Fruit fly (Drosophila melanogaster) whole organism, adult: ENCODE results near the gene Ip259.

ENCODE experiments used
- CG11617 ChIP-seq: fragments of 200-800 bp; sonication (Bioruptor generic); optimal IDR thresholded peaks from 2 replicates; lab custom pipeline; 2017; ENCODE audit warnings: mild to moderate bottlenecking, missing biosample characterization, missing genetic modification reagents, missing genetic modification characterization
- CG12768 ChIP-seq: fragments of 200-800 bp; sonication (Bioruptor generic); optimal IDR thresholded peaks from 2 replicates; lab custom pipeline; 2017; ENCODE audit warnings: missing biosample characterization, missing genetic modification characterization, mild to moderate bottlenecking, moderate library complexity, missing genetic modification reagents
- CG14711 ChIP-seq: fragments of 200-800 bp; sonication (Bioruptor generic); optimal IDR thresholded peaks from 2 replicates; lab custom pipeline; 2018; ENCODE audit warnings: missing biosample characterization, mild to moderate bottlenecking, missing genetic modification characterization, moderate library complexity
- CG1620 ChIP-seq: fragments of 200-800 bp; sonication (Bioruptor generic); optimal IDR thresholded peaks from 2 replicates; lab custom pipeline; 2016; ENCODE audit warnings: missing biosample characterization, missing genetic modification characterization
- CG33017 ChIP-seq: fragments of 200-800 bp; sonication (Bioruptor generic); optimal IDR thresholded peaks from 2 replicates; lab custom pipeline; 2018; ENCODE audit warnings: missing biosample characterization, mild to moderate bottlenecking, missing genetic modification characterization, moderate library complexity
- CG5204 ChIP-seq: fragments of 200-800 bp; sonication (Bioruptor generic); optimal IDR thresholded peaks from 2 replicates; lab custom pipeline; 2016; ENCODE audit warnings: missing biosample characterization, missing genetic modification characterization
- CG7045 ChIP-seq: fragments of 200-800 bp; sonication (Bioruptor generic); optimal IDR thresholded peaks from 2 replicates; lab custom pipeline; 2017; ENCODE audit warnings: missing biosample characterization, mild to moderate bottlenecking, missing genetic modification characterization
- CG7101 ChIP-seq: fragments of 200-800 bp; sonication (Bioruptor generic); optimal IDR thresholded peaks from 2 replicates; lab custom pipeline; 2018; ENCODE audit warnings: missing biosample characterization, mild to moderate bottlenecking, missing genetic modification characterization, moderate library complexity
- Clk ChIP-seq: fragments of 200-800 bp; sonication (Bioruptor generic); optimal IDR thresholded peaks from 2 replicates; lab custom pipeline; 2017; ENCODE audit warnings: missing biosample characterization, missing genetic modification characterization
- Crg-1 ChIP-seq: fragments of 200-800 bp; sonication (Bioruptor generic); optimal IDR thresholded peaks from 2 replicates; lab custom pipeline; 2016; ENCODE audit warnings: missing biosample characterization, missing genetic modification characterization
- Hr96 ChIP-seq: fragments of 200-800 bp; sonication (Bioruptor generic); optimal IDR thresholded peaks from 2 replicates; lab custom pipeline; 2016; ENCODE audit warnings: missing biosample characterization, missing genetic modification characterization
- Mnt ChIP-seq: fragments of 200-800 bp; sonication (Bioruptor generic); optimal IDR thresholded peaks from 2 replicates; lab custom pipeline; 2016; ENCODE audit warnings: missing biosample characterization, mild to moderate bottlenecking, missing genetic modification characterization
- bab1 ChIP-seq: fragments of 200-800 bp; sonication (Bioruptor generic); optimal IDR thresholded peaks from 3 replicates; lab custom pipeline; 2019; ENCODE audit warnings: missing biosample characterization, mild to moderate bottlenecking, missing genetic modification characterization, moderate library complexity
- cic ChIP-seq: fragments of 200-800 bp; sonication (Bioruptor generic); optimal IDR thresholded peaks from 2 replicates; lab custom pipeline; 2017; ENCODE audit warnings: missing biosample characterization, mild to moderate bottlenecking, missing genetic modification characterization, moderate library complexity
- cnc ChIP-seq, 2 experiments: fragments of >200 bp; optimal IDR thresholded peaks; 2 replicates each; lab custom pipeline; 2017
- kay ChIP-seq: fragments of 200-800 bp; sonication (Bioruptor generic); peaks from one replicate; lab custom pipeline; 2016; ENCODE audit warnings: missing biosample characterization, missing genetic modification characterization, borderline replicate concordance
- ovo ChIP-seq: fragments of 200-800 bp; sonication (Bioruptor generic); optimal IDR thresholded peaks from 2 replicates; lab custom pipeline; 2016; ENCODE audit warnings: missing biosample characterization, missing genetic modification characterization
- pad ChIP-seq: fragments of 200-800 bp; sonication (Bioruptor generic); optimal IDR thresholded peaks from 3 replicates; lab custom pipeline; 2017; ENCODE audit warnings: missing biosample characterization, missing genetic modification characterization, mild to moderate bottlenecking, moderate library complexity, missing genetic modification reagents
- tj ChIP-seq: fragments of 200-800 bp; sonication (Bioruptor generic); optimal IDR thresholded peaks from 3 replicates; lab custom pipeline; 2017; ENCODE audit warnings: missing biosample characterization, mild to moderate bottlenecking, missing genetic modification characterization, moderate library complexity
- toe ChIP-seq: fragments of 200-800 bp; sonication (Bioruptor generic); optimal IDR thresholded peaks from 2 replicates; lab custom pipeline; 2016; ENCODE audit warnings: missing biosample characterization, missing genetic modification characterization

Ip259 gene

dm6 chr2L:10373605-10374269 lies 34.4 kb upstream of the Ip259 start, which contains the start of gene rho-5:
rho-5 (minus strand) TSS chr2L:10373900.
- TF ChIP-seq cnc (optimal IDR thresholded peaks at IDR 0.05; lab: Kevin White, UChicago) (no peak), CG5204 (GFP tag; lab: Kevin White, UChicago) (no peak), pad (no peak), CG1620 (no peak), Clk (GFP tag; lab: Kevin White, UChicago) (no peak), Hr96 (no peak)

DNA sequence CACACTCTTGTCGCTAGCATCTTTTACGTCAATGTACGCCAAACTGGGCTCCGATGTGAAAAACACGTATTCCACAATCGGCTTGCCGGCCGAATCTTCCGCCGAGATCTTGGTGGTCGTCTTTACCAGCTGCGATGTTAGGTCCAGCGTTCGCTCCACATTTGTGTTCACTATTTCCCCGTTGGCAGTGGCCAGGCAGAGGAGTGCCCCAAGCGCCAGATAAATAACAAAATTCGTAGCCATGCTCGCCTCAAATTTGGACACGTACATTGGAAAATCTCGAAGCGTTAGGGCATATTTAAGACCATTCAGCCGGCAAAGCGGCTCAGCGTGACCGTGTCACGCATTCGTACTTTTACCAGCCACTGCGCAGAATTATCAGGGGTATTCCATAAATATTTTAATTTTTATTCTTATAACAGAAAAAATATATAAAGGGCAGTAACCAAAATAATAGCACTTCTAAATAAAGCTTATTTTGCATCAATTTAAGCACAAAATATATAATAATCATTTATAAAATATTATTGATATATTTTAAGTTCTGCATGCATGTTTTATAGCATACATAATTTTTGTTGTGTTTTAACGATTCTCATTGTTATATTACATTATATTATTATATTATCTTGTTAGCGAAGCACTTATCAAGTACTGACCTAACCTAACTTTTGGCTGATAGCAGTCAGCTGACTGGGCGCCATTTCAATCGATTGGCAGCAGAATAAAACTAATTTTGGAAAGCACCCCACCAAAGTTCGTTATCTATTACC lies 32.5 kb upstream of the Ip259 start, which contains the start of the genes CG33303 and dpr19:
TSS of gene CG33303 (minus strand) at position 294 of the 773 bp plus-strand sequence.
TSS of gene dpr19 (plus strand) at position 705 of the 773 bp plus-strand sequence.
- TF ChIP-seq kay (GFP tag; lab: Kevin White, UChicago), result no peak
- TF ChIP-seq tj (GFP tag; lab: Kevin White, UChicago), result peak; percentile 40
- TF ChIP-seq Clk (GFP tag; lab: Kevin White, UChicago), result no peak
- TF ChIP-seq pad, result no peak
- no peak for TF ChIP-seq CG5204 (GFP tag; lab: Kevin White, UChicago)
- peak; percentile 13 for TF ChIP-seq Mnt
- peak; percentile 70 for TF ChIP-seq CG14711
- TF ChIP-seq bab1, result peak; percentile 38
- peak; percentile 73 for TF ChIP-seq CG11617
- peak; percentile 8 for TF ChIP-seq ovo (GFP tag; lab: Kevin White, UChicago)
- peak; percentile 29 for TF ChIP-seq CG12768 (GFP tag; lab: Kevin White, UChicago)
- TF ChIP-seq cic (GFP tag; lab: Kevin White, UChicago), result peak; percentile 38
- TF ChIP-seq CG1620, result no peak
- no peak for TF ChIP-seq cnc (optimal IDR thresholded peaks at IDR 0.05; lab: Kevin White, UChicago)
- TF ChIP-seq CG33017 (tag; lab: Kevin White, UChicago), result peak; percentile 79
- no peak for TF ChIP-seq Crg-1
- TF ChIP-seq CG7101 (tag; lab: Kevin White, UChicago), result peak; percentile 74
- TF ChIP-seq toe (GFP tag; lab: Kevin White, UChicago), result no peak
- no peak for TF ChIP-seq Hr96
- TF ChIP-seq CG7045 (GFP tag; lab: Kevin White, UChicago), result peak; percentile 63

DNA sequence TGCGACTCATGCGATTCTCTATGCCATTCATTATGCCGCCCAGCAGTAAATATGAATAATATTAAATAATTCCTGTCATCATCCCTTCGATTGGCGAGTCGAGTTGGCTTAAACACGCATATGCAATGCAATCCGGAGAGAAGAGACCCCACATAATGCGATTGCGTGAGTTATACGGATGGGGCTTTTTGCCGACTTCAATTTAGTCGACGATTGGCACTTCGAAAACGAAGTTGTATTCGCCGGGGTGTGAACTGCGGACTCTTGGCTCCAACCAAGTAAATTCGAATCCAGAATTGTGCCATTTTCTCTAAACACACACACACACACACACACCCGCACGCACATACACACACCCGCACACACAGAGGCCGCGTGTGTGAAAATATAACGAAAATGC lies 31.9 kb upstream of the Ip259 start:
- TF ChIP-seq CG5204 (GFP tag; lab: Kevin White, UChicago) (no peak), Clk (GFP tag; lab: Kevin White, UChicago) (no peak), CG7101 (tag; lab: Kevin White, UChicago) (no peak), CG1620 (no peak), CG7045 (GFP tag; lab: Kevin White, UChicago) (no peak), Crg-1 (no peak), bab1 (no peak), CG12768 (GFP tag; lab: Kevin White, UChicago) (no peak)

DNA sequence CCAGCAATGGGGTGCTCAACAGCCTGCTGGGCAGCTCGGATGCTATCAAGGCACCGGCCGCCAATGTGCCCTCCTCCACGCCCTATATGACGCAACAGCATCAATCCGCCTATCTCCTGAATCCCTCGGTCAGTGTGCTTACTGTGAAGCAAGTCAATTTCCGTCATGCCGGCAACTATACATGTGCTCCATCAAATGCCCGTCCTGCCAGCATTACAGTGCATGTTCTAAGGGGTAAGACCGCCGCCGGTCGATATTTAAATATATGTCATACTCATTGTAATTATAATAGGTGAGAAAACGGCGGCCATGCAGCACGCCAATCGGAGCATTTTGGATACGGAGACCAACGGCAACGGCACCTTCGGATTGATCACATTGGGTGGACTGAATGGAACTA lies 29.5 kb upstream of the Ip259 start:
- TF ChIP-seq cnc (optimal IDR thresholded peaks at IDR 0.05; lab: Kevin White, UChicago) (no peak), CG5204 (GFP tag; lab: Kevin White, UChicago) (no peak), pad (no peak), kay (GFP tag; lab: Kevin White, UChicago) (no peak), Clk (GFP tag; lab: Kevin White, UChicago) (no peak), CG7101 (tag; lab: Kevin White, UChicago) (no peak), CG33017 (tag; lab: Kevin White, UChicago) (no peak), Crg-1 (no peak), bab1 (no peak), Mnt (no peak), tj (GFP tag; lab: Kevin White, UChicago) (no peak), CG14711 (no peak), CG11617 (no peak), ovo (GFP tag; lab: Kevin White, UChicago) (no peak), CG1620 (no peak), CG7045 (GFP tag; lab: Kevin White, UChicago) (no peak), CG12768 (GFP tag; lab: Kevin White, UChicago) (no peak), toe (GFP tag; lab: Kevin White, UChicago) (no peak)

DNA sequence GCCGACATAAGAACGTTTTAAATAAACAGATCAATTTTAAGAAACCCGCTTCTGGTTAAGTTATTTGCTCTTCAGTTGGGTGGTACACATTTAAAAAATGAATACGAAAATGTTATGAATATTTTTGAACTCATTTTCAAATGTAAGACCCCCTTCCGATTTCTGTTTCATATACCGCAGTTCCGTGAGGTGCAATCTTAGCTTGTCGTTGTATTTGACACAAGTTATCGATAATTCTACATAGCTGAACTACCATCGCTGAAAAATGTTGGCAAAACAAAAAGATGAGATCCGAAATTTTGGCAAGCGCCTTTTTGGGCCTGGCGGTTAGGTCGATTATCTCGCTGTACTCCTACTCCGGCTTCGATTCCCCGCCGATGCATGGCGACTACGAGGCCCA lies 28.3 kb upstream of the Ip259 start, which contains the start of gene gny:
TSS of gene gny (plus strand) at position 239 of the 400 bp plus-strand sequence.
- TF ChIP-seq bab1, result peak; percentile 15
- no peak for TF ChIP-seq ovo (GFP tag; lab: Kevin White, UChicago)

DNA sequence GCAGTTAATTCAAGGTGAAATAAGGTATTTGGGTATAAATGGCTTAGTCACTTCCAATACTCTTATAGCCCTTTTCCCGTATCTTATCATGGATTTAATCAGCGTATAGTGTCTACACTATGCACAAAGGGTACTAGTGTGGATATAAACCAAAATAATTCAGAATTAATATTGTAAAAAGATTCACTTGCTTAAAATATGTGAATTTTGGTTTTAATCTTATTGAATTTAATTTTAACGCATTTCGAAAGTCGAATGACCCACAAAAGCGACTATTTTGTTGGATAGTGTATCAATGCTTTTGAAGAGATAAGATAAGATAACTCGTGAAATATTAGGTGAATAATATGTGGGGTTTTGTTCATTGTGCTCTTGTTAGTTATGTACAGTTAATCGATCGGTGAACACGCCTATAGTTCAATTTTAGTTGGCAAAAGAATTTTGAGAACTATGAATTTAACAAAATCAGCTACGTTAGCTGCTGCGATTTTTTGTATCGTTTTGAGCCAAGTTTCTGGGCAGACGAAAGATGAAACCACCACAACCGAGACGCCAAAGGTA lies 26.2 kb upstream of the Ip259 start, which contains the start of gene CG5096:
TSS of gene CG5096 (plus strand) at position 374 of the 561 bp plus-strand sequence.
- TF ChIP-seq cic (GFP tag; lab: Kevin White, UChicago), result peak; percentile 86
- TF ChIP-seq bab1, result no peak
- TF ChIP-seq CG5204 (GFP tag; lab: Kevin White, UChicago), result no peak
- peak; percentile 92 for TF ChIP-seq CG11617
- TF ChIP-seq kay (GFP tag; lab: Kevin White, UChicago), result peak; percentile 97
- TF ChIP-seq CG7045 (GFP tag; lab: Kevin White, UChicago), result peak; percentile 82
- TF ChIP-seq pad, result peak; percentile 71
- TF ChIP-seq Clk (GFP tag; lab: Kevin White, UChicago), result peak; percentile 63
- peak; percentile 46 for TF ChIP-seq tj (GFP tag; lab: Kevin White, UChicago)
- no peak for TF ChIP-seq toe (GFP tag; lab: Kevin White, UChicago)
- no peak for TF ChIP-seq ovo (GFP tag; lab: Kevin White, UChicago)
- TF ChIP-seq CG1620, result no peak
- peak; percentile 90 for TF ChIP-seq CG14711
- peak; percentile 55 for TF ChIP-seq Crg-1
- peak; percentile 56 for TF ChIP-seq Mnt
- peak in 1 of 2 experiments; percentile 27 for TF ChIP-seq cnc (optimal IDR thresholded peaks at IDR 0.05; lab: Kevin White, UChicago)
- TF ChIP-seq CG7101 (tag; lab: Kevin White, UChicago), result peak; percentile 96
- TF ChIP-seq Hr96, result no peak
- TF ChIP-seq CG12768 (GFP tag; lab: Kevin White, UChicago), result peak; percentile 92
- peak; percentile 96 for TF ChIP-seq CG33017 (tag; lab: Kevin White, UChicago)
